Fruit fly (Drosophila melanogaster): ENCODE measurements around the gene CG4935.

Gene CG4935

dm6 chr2L:16310648-16311047 is 48.7 kb downstream of the CG4935 start, which contains the start of the genes cni and fzy (continued):
- TF ChIP-seq seq (GFP tag; IDR thresholded peaks at IDR 0.05) (no peak), CG16813 (GFP tag; IDR thresholded peaks at IDR 0.05; ENCODE audit: partially characterized antibody) (peak; percentile 43; the same call in 1 of the 3 replicates), CG14050 (GFP tag; IDR thresholded peaks at IDR 0.05) (no peak), CG7839 (tag; optimal IDR thresholded peaks at IDR 0.05) (no peak), Atf6 (GFP tag; IDR thresholded peaks at IDR 0.05) (no peak), unpg (GFP tag; optimal IDR thresholded peaks at IDR 0.05) (no peak), insv (GFP tag; optimal IDR thresholded peaks at IDR 0.05) (peak in 1 of 2 experiments; percentile 28), Eip74EF (GFP tag; optimal IDR thresholded peaks at IDR 0.05) (no peak), lov (optimal IDR thresholded peaks at IDR 0.05) (no peak), lov (GFP tag; IDR thresholded peaks at IDR 0.05) (no peak), sens-2 (GFP tag; IDR thresholded peaks at IDR 0.05) (no peak), Dref (GFP tag; IDR thresholded peaks at IDR 0.05) (no peak), YL-1 (GFP tag; optimal IDR thresholded peaks at IDR 0.05) (peak; percentile 83), Hr39 (optimal IDR thresholded peaks at IDR 0.05) (no peak), grn (GFP tag; optimal IDR thresholded peaks at IDR 0.05) (no peak), gsb (GFP tag; IDR thresholded peaks at IDR 0.05) (no peak), CG16779 (GFP tag; IDR thresholded peaks at IDR 0.05) (no peak), CG8944 (GFP tag; optimal IDR thresholded peaks at IDR 0.05) (no peak), CG17568 (GFP tag; optimal IDR thresholded peaks at IDR 0.05) (no peak), NC2β (GFP tag; optimal IDR thresholded peaks at IDR 0.05) (no peak), pum (GFP tag; optimal IDR thresholded peaks at IDR 0.05) (no peak), Camta (GFP tag; optimal IDR thresholded peaks at IDR 0.05) (peak; percentile 22), tna (GFP tag; IDR thresholded peaks at IDR 0.05; ENCODE audit: partially characterized antibody) (no peak), Hr51 (GFP tag; optimal IDR thresholded peaks at IDR 0.05) (no peak), pan (optimal IDR thresholded peaks at IDR 0.05) (no peak), pan (GFP tag; optimal IDR thresholded peaks at IDR 0.05 in 1 of 2, IDR thresholded peaks at IDR 0.05 in 1 of 2) (no peak), CG10366 (GFP tag; IDR thresholded peaks at IDR 0.05) (no peak), al (GFP tag; IDR thresholded peaks at IDR 0.05) (no peak), CG14441 (GFP tag; IDR thresholded peaks at IDR 0.05) (no peak), CG2889 (GFP tag; IDR thresholded peaks at IDR 0.05) (no peak), CG9727 (GFP tag; optimal IDR thresholded peaks at IDR 0.05) (peak; percentile 44), CG10209 (GFP tag; optimal IDR thresholded peaks at IDR 0.05) (peak; percentile 11), Mes4 (GFP tag; optimal IDR thresholded peaks at IDR 0.05) (no peak), scrt (GFP tag; optimal IDR thresholded peaks at IDR 0.05) (no peak), CG7271 (tag; optimal IDR thresholded peaks at IDR 0.05) (no peak), Ets65A (GFP tag) (peak; percentile 82), CG4707 (GFP tag; optimal IDR thresholded peaks at IDR 0.05) (no peak), CG8388 (GFP tag; optimal IDR thresholded peaks at IDR 0.05) (no peak), Poxn (GFP tag; IDR thresholded peaks at IDR 0.05) (no peak), Sry-β (GFP tag; optimal IDR thresholded peaks at IDR 0.05) (no peak), sob (GFP tag; IDR thresholded peaks at IDR 0.05) (no peak), Optix (GFP tag; IDR thresholded peaks at IDR 0.05) (no peak), hbn (GFP tag; IDR thresholded peaks at IDR 0.05; ENCODE audit: partially characterized antibody) (no peak), fd64A (GFP tag; optimal IDR thresholded peaks at IDR 0.05) (no peak), kah (GFP tag; optimal IDR thresholded peaks at IDR 0.05) (no peak), CG12942 (GFP tag; optimal IDR thresholded peaks at IDR 0.05) (no peak), shn (GFP tag; optimal IDR thresholded peaks at IDR 0.05) (no peak), salm (tag; optimal IDR thresholded peaks at IDR 0.05) (no peak), emc (GFP tag; optimal IDR thresholded peaks at IDR 0.05) (no peak), CG6683 (GFP tag; optimal IDR thresholded peaks at IDR 0.05) (no peak), Scr (GFP tag; IDR thresholded peaks at IDR 0.05; ENCODE audit: partially characterized antibody) (peak; percentile 22; the same call in 1 of the 2 replicates), Six4 (GFP tag; optimal IDR thresholded peaks at IDR 0.05) (peak; percentile 8), crol (GFP tag; IDR thresholded peaks at IDR 0.05) (no peak)
